Worm (Caenorhabditis elegans): ENCODE data around the gene ugt-43.

DNA sequence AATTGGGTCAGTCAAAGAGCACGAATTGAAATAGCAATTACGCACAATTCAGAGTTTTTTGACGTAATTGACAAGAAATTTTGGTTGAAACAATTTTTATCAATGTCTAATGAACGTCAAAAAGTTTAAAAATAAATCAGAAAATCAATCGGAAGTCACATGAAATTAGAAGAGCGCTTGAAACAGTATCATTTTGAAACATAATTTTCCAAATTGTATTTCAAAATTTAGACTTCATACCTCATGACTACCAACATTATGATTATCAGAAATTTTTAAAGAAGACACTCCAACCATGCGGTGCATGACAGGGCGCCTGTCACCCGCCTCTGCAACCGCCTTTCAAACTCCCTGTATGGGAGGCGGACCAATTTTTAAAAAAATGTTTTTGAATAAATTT is 48.9 kb downstream of the ugt-43 start:
- TF ChIP-seq ztf-28 (GFP tag; IDR thresholded peaks at IDR 0.05): no peak
- TF ChIP-seq B0019.2 (GFP tag; conservative IDR thresholded peaks at IDR 0.05): no peak
- no peak for TF ChIP-seq repo-1 (tag; optimal IDR thresholded peaks at IDR 0.05)
- no peak for TF ChIP-seq gei-17 (GFP tag; optimal IDR thresholded peaks at IDR 0.05)
- no peak for TF ChIP-seq ekl-4 (GFP tag; IDR thresholded peaks at IDR 0.05)
- no peak for TF ChIP-seq K11D2.4 (GFP tag; IDR thresholded peaks at IDR 0.05)
- no peak for TF ChIP-seq nfya-1 (tag; optimal IDR thresholded peaks at IDR 0.05; ENCODE audit: borderline replicate concordance, insufficient read depth)
- TF ChIP-seq egl-44 (GFP tag; IDR thresholded peaks at IDR 0.05): no peak
- TF ChIP-seq die-1 (tag; optimal IDR thresholded peaks at IDR 0.05): no peak
- no peak for TF ChIP-seq ceh-100 (GFP tag; IDR thresholded peaks at IDR 0.05)
- TF ChIP-seq nhr-80 (tag; optimal IDR thresholded peaks at IDR 0.05): peak; percentile 57
- no peak for TF ChIP-seq ceh-58 (GFP tag; IDR thresholded peaks at IDR 0.05)

All from whole organism, young adult.